Fruit fly (Drosophila melanogaster): ENCODE data around the gene CG43082.

- TF ChIP-seq tj (GFP tag; optimal IDR thresholded peaks at IDR 0.05) (no peak), CG11617 (GFP tag; optimal IDR thresholded peaks at IDR 0.05) (no peak), CG5204 (GFP tag; optimal IDR thresholded peaks at IDR 0.05) (no peak), CG14711 (tag; optimal IDR thresholded peaks at IDR 0.05) (no peak), kay (GFP tag; ENCODE audit: borderline replicate concordance) (no peak), CG12768 (GFP tag; optimal IDR thresholded peaks at IDR 0.05) (no peak), pad (GFP tag; optimal IDR thresholded peaks at IDR 0.05) (no peak), bab1 (GFP tag; optimal IDR thresholded peaks at IDR 0.05) (no peak), cic (GFP tag; optimal IDR thresholded peaks at IDR 0.05) (no peak), CG33017 (tag; optimal IDR thresholded peaks at IDR 0.05) (no peak), CG7045 (GFP tag; optimal IDR thresholded peaks at IDR 0.05) (no peak), ovo (GFP tag; optimal IDR thresholded peaks at IDR 0.05) (no peak), cnc (optimal IDR thresholded peaks at IDR 0.05) (no peak)
These were observed 48.5 kb downstream of the CG43082 start for dm6 chr3L:15710125-15710524.

All from whole organism, adult.